Worm (Caenorhabditis elegans) whole organism, late embryonic: ENCODE data around the gene atgl-1.

Experiments
- C38D4.7 ChIP-seq: fragments of 200-800 bp; sonication (Bioruptor generic); optimal IDR thresholded peaks from 2 replicates; lab custom pipeline; 2018; ENCODE audit warnings: mild to moderate bottlenecking, missing genetic modification characterization, moderate library complexity, missing compliant biosample characterization
- F13H6.1 ChIP-seq: sonication (generic microtip); optimal IDR thresholded peaks from 2 replicates; lab custom pipeline; 2016; ENCODE audit warnings: missing genetic modification characterization, missing compliant biosample characterization
- K09A11.1 ChIP-seq: sonication (generic microtip); optimal IDR thresholded peaks from 2 replicates; lab custom pipeline; 2017; ENCODE audit warnings: antibody characterized with exemption, mild to moderate bottlenecking, missing genetic modification characterization, missing compliant biosample characterization; ENCODE audit not compliant: insufficient read depth
- T23F11.4 ChIP-seq: fragments of 200-800 bp; sonication (Bioruptor generic); optimal IDR thresholded peaks from 2 replicates; lab custom pipeline; 2018; ENCODE audit warnings: mild to moderate bottlenecking, missing genetic modification characterization, missing compliant biosample characterization
- ahr-1 ChIP-seq: sonication (generic microtip); optimal IDR thresholded peaks from 2 replicates; lab custom pipeline; 2016; ENCODE audit warnings: missing genetic modification characterization, missing compliant biosample characterization
- ama-1 ChIP-seq: fragments of 150-350 bp; optimal IDR thresholded peaks from 2 replicates; lab custom pipeline; 2014
- ceh-14 ChIP-seq: sonication (generic microtip); optimal IDR thresholded peaks from 2 replicates; lab custom pipeline; 2016; ENCODE audit warnings: missing genotype, missing genetic modification characterization, missing compliant biosample characterization
- ceh-18 ChIP-seq: sonication (generic microtip); optimal IDR thresholded peaks from 2 replicates; lab custom pipeline; 2016; ENCODE audit warnings: missing genetic modification characterization, missing compliant biosample characterization
- ceh-19 ChIP-seq: fragments of 200-800 bp; sonication (Bioruptor generic); optimal IDR thresholded peaks from 2 replicates; lab custom pipeline; 2018; ENCODE audit warnings: mild to moderate bottlenecking, missing genetic modification characterization, missing compliant biosample characterization
- ceh-2 ChIP-seq: sonication (generic microtip); optimal IDR thresholded peaks from 2 replicates; lab custom pipeline; 2016; ENCODE audit warnings: missing genotype, missing genetic modification characterization, missing compliant biosample characterization
- ceh-22 ChIP-seq: sonication (generic microtip); optimal IDR thresholded peaks from 2 replicates; lab custom pipeline; 2017; ENCODE audit warnings: missing biosample characterization, missing genetic modification characterization
- ceh-31 ChIP-seq: sonication (generic microtip); optimal IDR thresholded peaks from 2 replicates; lab custom pipeline; 2016; ENCODE audit warnings: missing genetic modification characterization, missing compliant biosample characterization
- ceh-34 ChIP-seq: sonication (generic microtip); optimal IDR thresholded peaks from 2 replicates; lab custom pipeline; 2016; ENCODE audit warnings: mild to moderate bottlenecking, missing genetic modification characterization, missing compliant biosample characterization
- ceh-45 ChIP-seq: fragments of 200-800 bp; sonication (Bioruptor generic); IDR thresholded peaks from 2 replicates; pipeline ENCODE4 v1.3.6; 2022; ENCODE audit warnings: missing genetic modification reagents, missing genetic modification characterization, missing compliant biosample characterization
- ceh-48 ChIP-seq: sonication (generic microtip); optimal IDR thresholded peaks from 2 replicates; lab custom pipeline; 2016; ENCODE audit warnings: missing genetic modification characterization, inconsistent platforms, missing compliant biosample characterization
- ceh-6 ChIP-seq: fragments of 200-800 bp; sonication (Bioruptor generic); optimal IDR thresholded peaks from 2 replicates; lab custom pipeline; 2018; ENCODE audit warnings: mild to moderate bottlenecking, missing genetic modification characterization, missing compliant biosample characterization
- che-1 ChIP-seq: sonication (generic microtip); optimal IDR thresholded peaks from 2 replicates; lab custom pipeline; 2016; ENCODE audit warnings: mild to moderate bottlenecking, missing genetic modification characterization, missing compliant biosample characterization
- dve-1 ChIP-seq: sonication (generic microtip); optimal IDR thresholded peaks from 2 replicates; lab custom pipeline; 2017; ENCODE audit warnings: antibody characterized with exemption, mild to moderate bottlenecking, missing genetic modification characterization, missing compliant biosample characterization
- ets-4 ChIP-seq: sonication (generic microtip); optimal IDR thresholded peaks from 2 replicates; lab custom pipeline; 2016; ENCODE audit warnings: missing genetic modification characterization, missing compliant biosample characterization
- fax-1 ChIP-seq: sonication (generic microtip); optimal IDR thresholded peaks from 2 replicates; lab custom pipeline; 2016; ENCODE audit warnings: missing genotype, missing genetic modification characterization, missing compliant biosample characterization
- gmeb-2 ChIP-seq: sonication (generic microtip); optimal IDR thresholded peaks from 2 replicates; lab custom pipeline; 2016; ENCODE audit warnings: missing genetic modification characterization, inconsistent platforms, missing compliant biosample characterization
- hlh-15 ChIP-seq: sonication (generic microtip); optimal IDR thresholded peaks from 2 replicates; lab custom pipeline; 2016; ENCODE audit warnings: missing genetic modification characterization, missing compliant biosample characterization
- hlh-6 ChIP-seq: sonication (generic microtip); optimal IDR thresholded peaks from 2 replicates; lab custom pipeline; 2016; ENCODE audit warnings: missing genotype, missing genetic modification characterization, missing compliant biosample characterization
- lim-6 ChIP-seq: sonication (generic microtip); optimal IDR thresholded peaks from 2 replicates; lab custom pipeline; 2016; ENCODE audit warnings: missing genetic modification characterization, missing compliant biosample characterization
- madf-2 ChIP-seq: sonication (generic microtip); optimal IDR thresholded peaks from 2 replicates; lab custom pipeline; 2017; ENCODE audit warnings: missing genetic modification characterization, missing compliant biosample characterization
- nfya-1 ChIP-seq: sonication (generic microtip); optimal IDR thresholded peaks from 2 replicates; lab custom pipeline; 2017; ENCODE audit warnings: missing genetic modification characterization, mild to moderate bottlenecking, missing compliant biosample characterization, antibody characterized with exemption, moderate library complexity
- nhr-11 ChIP-seq: fragments of 150-350 bp; optimal IDR thresholded peaks from 2 replicates; lab custom pipeline; 2014; ENCODE audit warnings: missing biosample characterization, missing genetic modification characterization
- odd-2 ChIP-seq: sonication (generic microtip); optimal IDR thresholded peaks from 2 replicates; lab custom pipeline; 2017; ENCODE audit warnings: antibody characterized with exemption, mild to moderate bottlenecking, missing genetic modification characterization, missing compliant biosample characterization
- pag-3 ChIP-seq: sonication (generic microtip); optimal IDR thresholded peaks from 2 replicates; lab custom pipeline; 2016; ENCODE audit warnings: missing compliant biosample characterization, missing genetic modification characterization, borderline replicate concordance
- pat-9 ChIP-seq: fragments of 200-800 bp; sonication (Bioruptor generic); optimal IDR thresholded peaks from 2 replicates; lab custom pipeline; 2018; ENCODE audit warnings: mild to moderate bottlenecking, missing genetic modification characterization, moderate library complexity, missing compliant biosample characterization
- pqm-1 ChIP-seq: sonication (generic microtip); optimal IDR thresholded peaks from 2 replicates; lab custom pipeline; 2016; ENCODE audit warnings: missing genetic modification characterization, missing compliant biosample characterization
- pros-1 ChIP-seq: fragments of 150-350 bp; optimal IDR thresholded peaks from 2 replicates; lab custom pipeline; 2014; ENCODE audit warnings: missing biosample characterization, missing genetic modification reagents, missing genetic modification characterization
- rnt-1 ChIP-seq: sonication (generic microtip); optimal IDR thresholded peaks from 2 replicates; lab custom pipeline; 2016; ENCODE audit warnings: missing genetic modification characterization, missing compliant biosample characterization
- sdc-2 ChIP-seq: sonication (generic microtip); optimal IDR thresholded peaks from 2 replicates; lab custom pipeline; 2016; ENCODE audit warnings: missing genotype, missing genetic modification characterization, missing compliant biosample characterization
- sox-2 ChIP-seq: fragments of 200-800 bp; sonication (Bioruptor generic); IDR thresholded peaks from 2 replicates; pipeline ENCODE4 v1.3.6; 2022; ENCODE audit warnings: missing genetic modification reagents, missing genetic modification characterization, missing compliant biosample characterization
- syd-9 ChIP-seq: sonication (generic microtip); optimal IDR thresholded peaks from 2 replicates; lab custom pipeline; 2016; ENCODE audit warnings: mild to moderate bottlenecking, missing genetic modification characterization, moderate library complexity, missing compliant biosample characterization
- tbx-2 ChIP-seq: sonication (generic microtip); optimal IDR thresholded peaks from 2 replicates; lab custom pipeline; 2016; ENCODE audit warnings: missing genetic modification characterization, missing compliant biosample characterization
- unc-3 ChIP-seq, 2 experiments: fragments of 200-800 bp in 1 of 2; sonication (Bioruptor generic) in 1 of 2; sonication (generic microtip) in 1 of 2; conservative IDR thresholded peaks in 1 of 2; optimal IDR thresholded peaks in 1 of 2; 2 replicates each; pipeline versions ENCODE4 v1.3.6 to Lab custom; 2016 to 2022; ENCODE audit warnings: missing compliant biosample characterization in 2 of 2, missing genetic modification characterization in 2 of 2, missing genetic modification reagents in 1 of 2
- unc-42 ChIP-seq: sonication (generic microtip); optimal IDR thresholded peaks from 2 replicates; lab custom pipeline; 2016; ENCODE audit warnings: missing genotype, missing genetic modification characterization, missing compliant biosample characterization
- unc-55 ChIP-seq: sonication (generic microtip); optimal IDR thresholded peaks from 2 replicates; lab custom pipeline; 2017; ENCODE audit warnings: missing biosample characterization, missing genetic modification reagents, missing genetic modification characterization
- unc-86 ChIP-seq: sonication (generic microtip); optimal IDR thresholded peaks from 2 replicates; lab custom pipeline; 2016; ENCODE audit warnings: missing genetic modification characterization, missing compliant biosample characterization
- zip-5 ChIP-seq: sonication (generic microtip); optimal IDR thresholded peaks from 2 replicates; lab custom pipeline; 2016; ENCODE audit warnings: missing genetic modification characterization, missing compliant biosample characterization

The atgl-1 gene

ce11 chrIII:6464113-6464571 lies 44.9 kb upstream of the atgl-1 start (continued):
- TF ChIP-seq tbx-2 (tag; lab: Kevin White, UChicago) (peak; percentile 74), gmeb-2 (tag; lab: Kevin White, UChicago) (no peak), unc-42 (tag; lab: Kevin White, UChicago) (no peak), ceh-34 (tag; lab: Kevin White, UChicago) (peak; percentile 39), ceh-31 (tag; lab: Kevin White, UChicago) (peak; percentile 75), pqm-1 (peak; percentile 5)

- TF ChIP-seq ceh-14 (no peak), syd-9 (no peak), dve-1 (tag; lab: Kevin White, UChicago) (no peak), madf-2 (no peak)
Measured at ce11 chrIII:6463679-6464078, 44.4 kb upstream of the atgl-1 start, which contains the start of gene dlc-1. TSS of gene dlc-1 (minus strand) at chrIII:6463779.

- no peak for TF ChIP-seq ceh-22
Measured at ce11 chrIII:6462610-6463009, 43.4 kb upstream of the atgl-1 start, which contains the start of gene T26A5.8. TSS of gene T26A5.8 (minus strand) at chrIII:6462856.

- no peak for TF ChIP-seq ahr-1 (tag; lab: Kevin White, UChicago)
- TF ChIP-seq nhr-11 (tag; lab: Kevin White, UChicago): no peak
- no peak for TF ChIP-seq ama-1 (lab: Kevin White, UChicago)
- TF ChIP-seq sox-2 (GFP tag; lab: Robert Waterston, UW): no peak
- no peak for TF ChIP-seq hlh-6 (tag; lab: Kevin White, UChicago)
- TF ChIP-seq ceh-18 (tag; lab: Kevin White, UChicago): no peak
- no peak for TF ChIP-seq ets-4 (tag; lab: Kevin White, UChicago)
- no peak for TF ChIP-seq che-1 (tag; lab: Kevin White, UChicago)
- no peak for TF ChIP-seq ceh-45 (GFP tag; lab: Robert Waterston, UW)
- TF ChIP-seq hlh-15 (tag; lab: Kevin White, UChicago): no peak
Measured at ce11 chrIII:6459820-6460219, 40.6 kb upstream of the atgl-1 start, which contains the start of gene algn-1. TSS of gene algn-1 (plus strand) at chrIII:6460120.

- TF ChIP-seq nfya-1 (tag; lab: Kevin White, UChicago): no peak
- TF ChIP-seq fax-1: no peak
- no peak for TF ChIP-seq zip-5 (tag; lab: Kevin White, UChicago)
- TF ChIP-seq unc-55: no peak
- no peak for TF ChIP-seq hlh-6 (tag; lab: Kevin White, UChicago)
- TF ChIP-seq ceh-19 (GFP tag; lab: Kevin White, UChicago): no peak
- TF ChIP-seq sox-2 (GFP tag; lab: Robert Waterston, UW): no peak
- no peak for TF ChIP-seq rnt-1 (tag; lab: Kevin White, UChicago)
- TF ChIP-seq pag-3 (tag; lab: Kevin White, UChicago): no peak
- no peak for TF ChIP-seq pat-9
- TF ChIP-seq odd-2 (tag; lab: Kevin White, UChicago): no peak
- TF ChIP-seq tbx-2 (tag; lab: Kevin White, UChicago): no peak
- no peak for TF ChIP-seq ceh-31 (tag; lab: Kevin White, UChicago)
- no peak for TF ChIP-seq nhr-11 (tag; lab: Kevin White, UChicago)
Measured at ce11 chrIII:6454183-6454582, 34.9 kb upstream of the atgl-1 start, which contains the start of gene jhdm-1. TSS of gene jhdm-1 (plus strand) at chrIII:6454483.

- TF ChIP-seq sdc-2 (tag; lab: Kevin White, UChicago) (peak; percentile 55), ceh-31 (tag; lab: Kevin White, UChicago) (peak; percentile 75), unc-86 (tag; lab: Kevin White, UChicago) (peak; percentile 31), F13H6.1 (tag; lab: Kevin White, UChicago) (peak; percentile 54), fax-1 (peak; percentile 40), dve-1 (tag; lab: Kevin White, UChicago) (peak; percentile 79), sox-2 (GFP tag; lab: Robert Waterston, UW) (0 out of 2 replicates have a peak, but pooled peaks have one; percentile 23), ama-1 (lab: Kevin White, UChicago) (no peak), lim-6 (peak; percentile 26), ceh-6 (GFP tag; lab: Kevin White, UChicago) (no peak), pros-1 (tag; lab: Kevin White, UChicago) (peak; percentile 14), ceh-48 (tag; lab: Kevin White, UChicago) (peak; percentile 8), ceh-2 (tag; lab: Kevin White, UChicago) (peak; percentile 45), K09A11.1 (peak; percentile 19), T23F11.4 (GFP tag; lab: Kevin White, UChicago) (peak; percentile 37), C38D4.7 (peak; percentile 32), ceh-34 (tag; lab: Kevin White, UChicago) (peak; percentile 87), unc-3 (GFP tag; conservative IDR thresholded peaks at IDR 0.05; lab: Robert Waterston, UW) (no peak), unc-3 (tag; optimal IDR thresholded peaks at IDR 0.05; lab: Kevin White, UChicago) (peak; percentile 36)
Measured at ce11 chrIII:6453665-6454064, 34.4 kb upstream of the atgl-1 start.
